Worm (Caenorhabditis elegans) whole organism, mixed stage, embryonic: ENCODE results near the gene srbc-34.

Experiments
- M03D4.4 ChIP-seq: sonication (generic microtip); optimal IDR thresholded peaks from 2 replicates; lab custom pipeline; 2017; ENCODE audit warnings: mild to moderate bottlenecking, missing genetic modification characterization, missing compliant biosample characterization
- bed-3 ChIP-seq: fragments of 200-800 bp; sonication (Bioruptor generic); optimal IDR thresholded peaks from 3 replicates; lab custom pipeline; 2018; ENCODE audit warnings: mild to moderate bottlenecking, missing genetic modification characterization, moderate library complexity, missing compliant biosample characterization
- blmp-1 ChIP-seq: fragments of 150-350 bp; optimal IDR thresholded peaks from 2 replicates; lab custom pipeline; 2014; ENCODE audit warnings: missing biosample characterization, missing genetic modification characterization
- ceh-39 ChIP-seq: fragments of 150-350 bp; optimal IDR thresholded peaks from 2 replicates; lab custom pipeline; 2014; ENCODE audit warnings: missing biosample characterization, missing genetic modification characterization
- ceh-43 ChIP-seq: fragments of 200-800 bp; sonication (Bioruptor generic); optimal IDR thresholded peaks from 2 replicates; lab custom pipeline; 2018; ENCODE audit warnings: mild to moderate bottlenecking, missing genetic modification characterization, moderate library complexity, missing compliant biosample characterization
- ceh-83 ChIP-seq: fragments of 200-800 bp; sonication (Bioruptor generic); optimal IDR thresholded peaks from 2 replicates; lab custom pipeline; 2018; ENCODE audit warnings: mild to moderate bottlenecking, missing genetic modification characterization, missing compliant biosample characterization
- ces-1 ChIP-seq: fragments of 150-350 bp; optimal IDR thresholded peaks from 2 replicates; lab custom pipeline; 2014; ENCODE audit warnings: missing biosample characterization, missing genetic modification reagents, missing genetic modification characterization
- cnd-1 ChIP-seq: fragments of 200-800 bp; sonication (Bioruptor generic); optimal IDR thresholded peaks from 2 replicates; lab custom pipeline; 2018; ENCODE audit warnings: mild to moderate bottlenecking, missing genetic modification characterization, missing compliant biosample characterization
- drap-1 ChIP-seq: fragments of 200-800 bp; sonication (Bioruptor generic); optimal IDR thresholded peaks from 3 replicates; lab custom pipeline; 2018; ENCODE audit warnings: mild to moderate bottlenecking, missing genetic modification characterization, missing compliant biosample characterization
- elt-1 ChIP-seq: sonication (generic microtip); optimal IDR thresholded peaks from 2 replicates; lab custom pipeline; 2017; ENCODE audit warnings: missing genetic modification characterization, mild to moderate bottlenecking, missing compliant biosample characterization, antibody characterized with exemption, moderate library complexity, borderline replicate concordance; ENCODE audit not compliant: insufficient read depth
- elt-3 ChIP-seq: fragments of 150-350 bp; optimal IDR thresholded peaks from 2 replicates; lab custom pipeline; 2014; ENCODE audit warnings: missing biosample characterization, missing genetic modification characterization
- flh-1 ChIP-seq: fragments of 200-800 bp; sonication (Bioruptor generic); optimal IDR thresholded peaks from 2 replicates; lab custom pipeline; 2018; ENCODE audit warnings: mild to moderate bottlenecking, missing genetic modification characterization, moderate library complexity, missing compliant biosample characterization
- ham-2 ChIP-seq: fragments of 200-800 bp; sonication (Bioruptor generic); optimal IDR thresholded peaks from 2 replicates; lab custom pipeline; 2018; ENCODE audit warnings: mild to moderate bottlenecking, missing genetic modification characterization, missing compliant biosample characterization
- hlh-1 ChIP-seq: fragments of 150-350 bp; optimal IDR thresholded peaks from 2 replicates; lab custom pipeline; 2014; ENCODE audit warnings: missing biosample characterization, missing genetic modification reagents, missing genetic modification characterization
- lin-13 ChIP-seq: fragments of 150-350 bp; optimal IDR thresholded peaks from 2 replicates; lab custom pipeline; 2014; ENCODE audit warnings: missing biosample characterization, missing genetic modification characterization
- lin-32 ChIP-seq: fragments of 200-800 bp; sonication (Bioruptor generic); optimal IDR thresholded peaks from 2 replicates; lab custom pipeline; 2018; ENCODE audit warnings: mild to moderate bottlenecking, missing genetic modification characterization, missing compliant biosample characterization
- mab-5 ChIP-seq: fragments of 150-350 bp; optimal IDR thresholded peaks from 2 replicates; lab custom pipeline; 2014; ENCODE audit warnings: missing biosample characterization, missing genetic modification characterization
- mep-1 ChIP-seq: fragments of 150-350 bp; optimal IDR thresholded peaks from 2 replicates; lab custom pipeline; 2017; ENCODE audit warnings: missing biosample characterization, missing genetic modification reagents, missing genetic modification characterization, inconsistent platforms
- nhr-12 ChIP-seq: fragments of 150-350 bp; optimal IDR thresholded peaks from 2 replicates; lab custom pipeline; 2014; ENCODE audit warnings: missing biosample characterization, missing genetic modification characterization
- nhr-2 ChIP-seq: fragments of 150-350 bp; optimal IDR thresholded peaks from 2 replicates; lab custom pipeline; 2014; ENCODE audit warnings: missing biosample characterization, missing genetic modification characterization
- nhr-237 ChIP-seq: fragments of 150-350 bp; optimal IDR thresholded peaks from 2 replicates; lab custom pipeline; 2014; ENCODE audit warnings: missing biosample characterization, missing genetic modification characterization
- nhr-28 ChIP-seq: fragments of 150-350 bp; optimal IDR thresholded peaks from 2 replicates; lab custom pipeline; 2014; ENCODE audit warnings: missing biosample characterization, missing genetic modification characterization
- pha-4 ChIP-seq: fragments of 150-350 bp; optimal IDR thresholded peaks from 2 replicates; lab custom pipeline; 2018; ENCODE audit warnings: missing biosample characterization, missing genetic modification reagents, missing genetic modification characterization
- sem-2 ChIP-seq: fragments of 200-800 bp; sonication (Bioruptor generic); optimal IDR thresholded peaks from 2 replicates; lab custom pipeline; 2018; ENCODE audit warnings: mild to moderate bottlenecking, missing genetic modification characterization, missing compliant biosample characterization
- sptf-1 ChIP-seq: sonication (generic microtip); optimal IDR thresholded peaks from 2 replicates; lab custom pipeline; 2017; ENCODE audit warnings: mild to moderate bottlenecking, missing genetic modification characterization, moderate library complexity, missing compliant biosample characterization
- tbx-8 ChIP-seq: fragments of 200-800 bp; sonication (Bioruptor generic); optimal IDR thresholded peaks from 2 replicates; lab custom pipeline; 2018; ENCODE audit warnings: mild to moderate bottlenecking, missing genetic modification characterization, moderate library complexity, missing compliant biosample characterization
- unc-120 ChIP-seq: sonication (generic microtip); optimal IDR thresholded peaks from 2 replicates; lab custom pipeline; 2017; ENCODE audit warnings: missing genetic modification characterization, missing compliant biosample characterization; ENCODE audit not compliant: poor library complexity, severe bottlenecking
- unc-39 ChIP-seq: fragments of 150-350 bp; optimal IDR thresholded peaks from 2 replicates; lab custom pipeline; 2014; ENCODE audit warnings: missing biosample characterization, missing genetic modification characterization
- unc-62 ChIP-seq: fragments of 150-350 bp; optimal IDR thresholded peaks from 2 replicates; lab custom pipeline; 2014; ENCODE audit warnings: missing biosample characterization, missing genetic modification reagents, missing genetic modification characterization
- zip-8 ChIP-seq: fragments of 150-350 bp; optimal IDR thresholded peaks from 2 replicates; lab custom pipeline; 2014; ENCODE audit warnings: missing biosample characterization, missing genetic modification characterization
- ztf-11 ChIP-seq: fragments of 150-350 bp; optimal IDR thresholded peaks from 2 replicates; lab custom pipeline; 2014; ENCODE audit warnings: missing biosample characterization, missing genetic modification characterization

Gene srbc-34

DNA sequence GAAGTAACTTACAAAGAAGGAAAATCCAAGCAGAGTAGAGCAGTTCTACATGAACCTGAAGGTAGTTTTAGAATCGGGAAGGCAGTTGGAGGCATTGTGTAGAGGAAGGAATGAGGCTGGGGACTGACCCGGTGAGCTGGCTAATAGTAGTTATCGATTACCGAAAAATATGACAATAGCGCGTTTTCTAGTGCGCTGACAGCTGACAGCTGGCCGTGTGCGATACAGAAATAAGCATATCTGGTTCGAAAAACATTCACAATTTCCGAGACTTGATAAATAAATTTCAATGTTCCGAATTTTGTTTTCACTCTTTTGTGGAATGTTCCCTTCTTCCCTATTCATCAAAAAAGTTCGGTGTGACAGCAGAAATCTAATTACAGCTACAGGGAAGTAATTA, at the start of gene srbc-34, which contains the start of gene fbxb-59:
srbc-34 (plus strand) TSS at position 233 of the 400 bp plus-strand sequence.
fbxb-59 (minus strand) TSS at position 101 of the 400 bp plus-strand sequence.
- TF ChIP-seq ceh-83 (no peak), lin-32 (GFP tag; lab: Kevin White, UChicago) (no peak), nhr-28 (tag; lab: Kevin White, UChicago) (no peak)

ce11 chrV:20158223-20158622, 47.9 kb upstream of the srbc-34 start, which contains the start of gene F19B2.6:
TSS of gene F19B2.6 (plus strand) at chrV:20158523.
- TF ChIP-seq M03D4.4 (no peak), nhr-12 (tag; lab: Kevin White, UChicago) (no peak), elt-1 (tag; lab: Kevin White, UChicago) (no peak), pha-4 (tag; lab: Kevin White, UChicago) (no peak), unc-120 (tag; lab: Kevin White, UChicago) (no peak), nhr-237 (tag; lab: Kevin White, UChicago) (no peak), flh-1 (no peak), lin-32 (GFP tag; lab: Kevin White, UChicago) (no peak), bed-3 (GFP tag; lab: Kevin White, UChicago) (no peak), ceh-83 (no peak), drap-1 (GFP tag; lab: Kevin White, UChicago) (no peak), elt-3 (tag; lab: Kevin White, UChicago) (no peak), cnd-1 (tag; lab: Kevin White, UChicago) (no peak), mep-1 (tag; lab: Kevin White, UChicago) (no peak), lin-13 (tag; lab: Kevin White, UChicago) (no peak)
- TF ChIP-seq, all 35 proteins: peak for 0

DNA sequence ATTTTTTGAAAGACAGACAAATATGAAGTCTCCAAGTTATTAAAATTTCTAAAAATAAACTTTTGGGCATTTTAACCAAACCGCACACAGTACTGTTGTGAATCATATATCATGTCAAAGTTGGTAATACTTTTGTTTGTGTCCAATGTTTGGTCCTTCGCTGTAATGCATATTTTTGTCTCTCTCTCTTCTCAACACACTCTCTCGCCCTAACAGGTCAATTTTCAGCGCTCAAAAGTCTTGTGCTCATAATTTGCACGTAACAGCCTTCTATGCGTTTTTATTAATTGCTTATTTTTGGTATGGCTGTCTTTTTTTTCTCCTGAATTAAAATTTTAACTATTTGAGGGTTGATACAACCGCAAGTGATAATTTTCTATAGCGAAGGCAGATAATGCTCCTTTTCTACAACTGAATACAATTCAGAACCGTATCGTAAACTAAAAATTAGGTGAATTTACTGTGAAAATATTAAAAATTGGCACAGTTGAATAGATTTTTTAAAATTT, 44.3 kb upstream of the srbc-34 start:
- no peak for TF ChIP-seq sptf-1 (tag; lab: Kevin White, UChicago)
- TF ChIP-seq ztf-11, result no peak
- TF ChIP-seq mab-5 (tag; lab: Kevin White, UChicago), result no peak
- TF ChIP-seq ham-2, result no peak
- no peak for TF ChIP-seq nhr-2
- TF ChIP-seq unc-39, result no peak
- no peak for TF ChIP-seq lin-32 (GFP tag; lab: Kevin White, UChicago)
- TF ChIP-seq M03D4.4, result no peak
- no peak for TF ChIP-seq zip-8 (tag; lab: Kevin White, UChicago)
- no peak for TF ChIP-seq blmp-1 (tag; lab: Kevin White, UChicago)
- no peak for TF ChIP-seq ceh-39 (tag; lab: Kevin White, UChicago)
- no peak for TF ChIP-seq hlh-1

ce11 chrV:20162290-20163104, 43.6 kb upstream of the srbc-34 start:
- TF ChIP-seq pha-4 (tag; lab: Kevin White, UChicago) (no peak), nhr-12 (tag; lab: Kevin White, UChicago) (no peak), hlh-1 (no peak), nhr-28 (tag; lab: Kevin White, UChicago) (no peak), elt-3 (tag; lab: Kevin White, UChicago) (no peak), mab-5 (tag; lab: Kevin White, UChicago) (no peak), mep-1 (tag; lab: Kevin White, UChicago) (no peak), ztf-11 (no peak), lin-32 (GFP tag; lab: Kevin White, UChicago) (no peak), unc-39 (no peak), ceh-43 (GFP tag; lab: Kevin White, UChicago) (no peak), tbx-8 (no peak), ham-2 (no peak), unc-62 (no peak), unc-120 (tag; lab: Kevin White, UChicago) (no peak), ces-1 (GFP tag; lab: Kevin White, UChicago) (no peak), sem-2 (GFP tag; lab: Kevin White, UChicago) (no peak), ceh-83 (no peak), nhr-237 (tag; lab: Kevin White, UChicago) (no peak)
